Fruit fly (Drosophila melanogaster) whole organism, embryonic: ENCODE data around the gene CG31463.

Experiments
- Asciz ChIP-seq: fragments of 200-800 bp; sonication (Bioruptor generic); optimal IDR thresholded peaks from 2 replicates; lab custom pipeline; 2017; ENCODE audit warnings: missing biosample characterization, mild to moderate bottlenecking, missing genetic modification characterization, missing genetic modification reagents
- CG10209 ChIP-seq: fragments of 200-800 bp; sonication (Bioruptor generic); optimal IDR thresholded peaks from 3 replicates; lab custom pipeline; 2017; ENCODE audit warnings: missing biosample characterization, mild to moderate bottlenecking, missing genetic modification characterization, missing genetic modification reagents
- CG10959 ChIP-seq: fragments of 200-800 bp; sonication (Bioruptor generic); IDR thresholded peaks from 2 replicates; pipeline ENCODE4 v1.3.6; 2022; ENCODE audit warnings: missing biosample characterization, missing genetic modification characterization
- CG11247 ChIP-seq: fragments of 200-800 bp; sonication (Bioruptor generic); IDR thresholded peaks from 2 replicates; pipeline ENCODE4 v1.3.6; 2022; ENCODE audit warnings: missing biosample characterization, missing genetic modification characterization
- CG12236 ChIP-seq: fragments of 200-800 bp; sonication (Bioruptor generic); optimal IDR thresholded peaks from 2 replicates; lab custom pipeline; 2016; ENCODE audit warnings: missing biosample characterization, missing genetic modification characterization
- CG13287 ChIP-seq: fragments of 200-800 bp; sonication (Bioruptor generic); IDR thresholded peaks from 2 replicates; pipeline ENCODE4 v1.3.6; 2022; ENCODE audit warnings: missing biosample characterization, missing genetic modification characterization; ENCODE audit not compliant: partially characterized antibody
- CG17385 ChIP-seq: fragments of 200-800 bp; sonication (Bioruptor generic); optimal IDR thresholded peaks from 3 replicates; lab custom pipeline; 2018; ENCODE audit warnings: missing biosample characterization, mild to moderate bottlenecking, missing genetic modification characterization
- CG17802 ChIP-seq: fragments of 200-800 bp; sonication (Bioruptor generic); optimal IDR thresholded peaks from 2 replicates; lab custom pipeline; 2018; ENCODE audit warnings: missing biosample characterization, mild to moderate bottlenecking, missing genetic modification characterization, moderate library complexity
- CG18599 ChIP-seq: fragments of 200-800 bp; sonication (Bioruptor generic); optimal IDR thresholded peaks from 3 replicates; lab custom pipeline; 2017; ENCODE audit warnings: missing biosample characterization, missing genetic modification characterization, mild to moderate bottlenecking, moderate library complexity, missing genetic modification reagents
- CG2199 ChIP-seq: fragments of 200-800 bp; sonication (Bioruptor generic); IDR thresholded peaks from 3 replicates; pipeline ENCODE4 v1.3.6; 2022; ENCODE audit warnings: missing biosample characterization, missing genetic modification characterization
- CG30403 ChIP-seq: fragments of 200-800 bp; sonication (Bioruptor generic); optimal IDR thresholded peaks from 3 replicates; lab custom pipeline; 2016; ENCODE audit warnings: missing biosample characterization, missing genetic modification characterization
- CG3065 ChIP-seq: fragments of 200-800 bp; sonication (Bioruptor generic); optimal IDR thresholded peaks from 2 replicates; lab custom pipeline; 2016; ENCODE audit warnings: missing biosample characterization, missing genetic modification characterization
- CG3163 ChIP-seq: fragments of 200-800 bp; sonication (Bioruptor generic); optimal IDR thresholded peaks from 3 replicates; lab custom pipeline; 2016; ENCODE audit warnings: missing biosample characterization, missing genetic modification characterization
- CG34224 ChIP-seq: fragments of 200-800 bp; sonication (Bioruptor generic); IDR thresholded peaks from 3 replicates; pipeline ENCODE4 v1.3.6; 2022; ENCODE audit warnings: missing biosample characterization, missing genetic modification characterization; ENCODE audit not compliant: partially characterized antibody
- CG5245 ChIP-seq: fragments of 200-800 bp; sonication (Bioruptor generic); optimal IDR thresholded peaks from 3 replicates; lab custom pipeline; 2016; ENCODE audit warnings: missing biosample characterization, missing genetic modification characterization
- CG8290 ChIP-seq, 3 experiments: fragments of 200-800 bp; sonication (Bioruptor generic); optimal IDR thresholded peaks; 2 replicates each; lab custom pipeline; 2016 to 2019; ENCODE audit warnings: missing biosample characterization in 3 of 3, missing genetic modification characterization in 3 of 3, mild to moderate bottlenecking in 2 of 3, moderate library complexity in 1 of 3
- Dad ChIP-seq: fragments of 200-800 bp; sonication (Bioruptor generic); optimal IDR thresholded peaks from 3 replicates; lab custom pipeline; 2016; ENCODE audit warnings: missing biosample characterization, missing genetic modification characterization
- Dfd ChIP-seq, 2 experiments: fragments of >200 bp; optimal IDR thresholded peaks; 2 replicates each; lab custom pipeline; 2017; ENCODE audit warnings: missing biosample characterization in 2 of 2, missing genetic modification characterization in 2 of 2
- Dll ChIP-seq: fragments of 200-800 bp; sonication (Bioruptor generic); IDR thresholded peaks from 4 replicates; pipeline ENCODE4 v1.3.6; 2022; ENCODE audit warnings: missing biosample characterization, missing genetic modification characterization; ENCODE audit not compliant: partially characterized antibody
- GATAe ChIP-seq: fragments of 200-800 bp; sonication (Bioruptor generic); conservative IDR thresholded peaks from 2 replicates; pipeline ENCODE4 v1.3.6; 2022; ENCODE audit warnings: missing biosample characterization, missing genetic modification characterization
- Gsc ChIP-seq: fragments of 200-800 bp; sonication (Bioruptor generic); IDR thresholded peaks from 2 replicates; pipeline ENCODE4 v1.3.6; 2022; ENCODE audit warnings: missing biosample characterization, missing genetic modification characterization
- H15 ChIP-seq: fragments of 200-800 bp; sonication (Bioruptor generic); IDR thresholded peaks from 3 replicates; pipeline ENCODE4 v1.3.6; 2022; ENCODE audit warnings: missing biosample characterization, missing genetic modification characterization
- Lpt ChIP-seq: fragments of >200 bp; optimal IDR thresholded peaks from 2 replicates; lab custom pipeline; 2018; ENCODE audit warnings: missing biosample characterization, missing genetic modification characterization
- PHDP ChIP-seq: fragments of 200-800 bp; sonication (Bioruptor generic); optimal IDR thresholded peaks from 3 replicates; lab custom pipeline; 2018; ENCODE audit warnings: missing biosample characterization, mild to moderate bottlenecking, missing genetic modification characterization, moderate library complexity
- Ptx1 ChIP-seq: fragments of 200-800 bp; sonication (Bioruptor generic); IDR thresholded peaks from 2 replicates; pipeline ENCODE4 v1.3.6; 2022; ENCODE audit warnings: missing biosample characterization, missing genetic modification characterization
- Rfx ChIP-seq: fragments of 200-800 bp; sonication (Bioruptor generic); IDR thresholded peaks from 2 replicates; pipeline ENCODE4 v1.3.6; 2022; ENCODE audit warnings: missing biosample characterization, missing genetic modification characterization
- Spps ChIP-seq: fragments of 200-800 bp; sonication (Bioruptor generic); optimal IDR thresholded peaks from 2 replicates; lab custom pipeline; 2018; ENCODE audit warnings: missing biosample characterization, mild to moderate bottlenecking, missing genetic modification characterization
- Xbp1 ChIP-seq: fragments of 200-800 bp; sonication (Bioruptor generic); optimal IDR thresholded peaks from 3 replicates; lab custom pipeline; 2016; ENCODE audit warnings: missing biosample characterization, mild to moderate bottlenecking, missing genetic modification characterization
- ato ChIP-seq: fragments of 200-800 bp; sonication (Bioruptor generic); IDR thresholded peaks from 2 replicates; pipeline ENCODE4 v1.3.6; 2022; ENCODE audit warnings: missing biosample characterization, missing genetic modification characterization; ENCODE audit not compliant: partially characterized antibody
- bbx ChIP-seq: fragments of 200-800 bp; sonication (Bioruptor generic); IDR thresholded peaks from 2 replicates; pipeline ENCODE4 v1.3.6; 2022; ENCODE audit warnings: missing biosample characterization, missing genetic modification characterization; ENCODE audit not compliant: partially characterized antibody
- cg ChIP-seq: fragments of 200-800 bp; sonication (Bioruptor generic); optimal IDR thresholded peaks from 3 replicates; lab custom pipeline; 2019; ENCODE audit warnings: missing biosample characterization, mild to moderate bottlenecking, missing genetic modification characterization, moderate library complexity
- ci ChIP-seq: fragments of 200-800 bp; sonication (Bioruptor generic); IDR thresholded peaks from 3 replicates; pipeline ENCODE4 v1.3.6; 2022; ENCODE audit warnings: missing biosample characterization, missing genetic modification characterization
- ewg ChIP-seq: fragments of 200-800 bp; sonication (Bioruptor generic); optimal IDR thresholded peaks from 3 replicates; lab custom pipeline; 2017; ENCODE audit warnings: mild to moderate bottlenecking, missing biosample characterization, missing genetic modification reagents, missing genetic modification characterization
- grau ChIP-seq: fragments of 200-800 bp; optimal IDR thresholded peaks from 3 replicates; lab custom pipeline; 2019; ENCODE audit warnings: missing biosample characterization, mild to moderate bottlenecking, missing genetic modification characterization, moderate library complexity
- hth ChIP-seq: fragments of >200 bp; optimal IDR thresholded peaks from 2 replicates; lab custom pipeline; 2017; ENCODE audit warnings: inconsistent platforms
- pita ChIP-seq: fragments of 200-800 bp; sonication (Bioruptor generic); optimal IDR thresholded peaks from 2 replicates; lab custom pipeline; 2017; ENCODE audit warnings: missing biosample characterization, mild to moderate bottlenecking, missing genetic modification characterization
- row ChIP-seq: fragments of 200-800 bp; sonication (Bioruptor generic); IDR thresholded peaks from 3 replicates; pipeline ENCODE4 v1.3.6; 2022; ENCODE audit warnings: missing biosample characterization, missing genetic modification characterization
- sd ChIP-seq: fragments of 200-800 bp; sonication (Bioruptor generic); optimal IDR thresholded peaks from 3 replicates; lab custom pipeline; 2018; ENCODE audit warnings: missing biosample characterization, mild to moderate bottlenecking, missing genetic modification characterization, moderate library complexity
- sens ChIP-seq: fragments of 200-800 bp; sonication (Bioruptor generic); peaks from one replicate; lab custom pipeline; 2016; ENCODE audit warnings: missing biosample characterization, missing genetic modification characterization
- seq ChIP-seq: fragments of 200-800 bp; sonication (Bioruptor generic); IDR thresholded peaks from 2 replicates; pipeline ENCODE4 v1.3.6; 2022; ENCODE audit warnings: missing biosample characterization, missing genetic modification characterization
- ssp ChIP-seq: fragments of 200-800 bp; sonication (Bioruptor generic); IDR thresholded peaks from 2 replicates; pipeline ENCODE4 v1.3.6; 2022; ENCODE audit warnings: missing biosample characterization, missing genetic modification characterization
- trem ChIP-seq: fragments of 200-800 bp; optimal IDR thresholded peaks from 3 replicates; lab custom pipeline; 2019; ENCODE audit warnings: missing biosample characterization, mild to moderate bottlenecking, missing genetic modification characterization, moderate library complexity
- zen2 ChIP-seq: fragments of 200-800 bp; sonication (Bioruptor generic); IDR thresholded peaks from 3 replicates; pipeline ENCODE4 v1.3.6; 2022; ENCODE audit warnings: missing biosample characterization, missing genetic modification characterization; ENCODE audit not compliant: partially characterized antibody

Gene CG31463

DNA sequence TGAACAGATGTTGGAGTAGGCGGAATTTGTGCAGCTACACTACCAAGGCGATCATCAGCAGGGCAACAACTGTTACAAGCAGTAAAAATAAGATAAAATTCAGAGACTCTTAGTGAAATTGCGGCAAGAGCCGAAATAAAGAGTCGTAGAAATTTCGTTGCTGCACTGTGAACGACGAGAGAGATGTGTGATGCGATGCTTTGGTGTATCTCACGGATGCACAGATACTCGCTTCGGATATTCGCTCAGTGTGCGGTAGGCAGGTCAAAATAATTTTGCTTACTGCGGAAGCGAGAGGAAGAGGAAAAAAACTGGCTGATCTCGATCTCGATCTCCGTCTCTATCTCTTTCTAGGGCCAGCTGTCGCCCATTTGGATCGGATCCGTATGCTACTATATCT is 3.3 kb upstream of the CG31463 start (continued):
- TF ChIP-seq seq (no peak), row (GFP tag; lab: Robert Waterston, UW) (0 out of 3 replicates have a peak, but pooled peaks have one; percentile 28), Ptx1 (0 out of 2 replicates have a peak, but pooled peaks have one; percentile 14)

DNA sequence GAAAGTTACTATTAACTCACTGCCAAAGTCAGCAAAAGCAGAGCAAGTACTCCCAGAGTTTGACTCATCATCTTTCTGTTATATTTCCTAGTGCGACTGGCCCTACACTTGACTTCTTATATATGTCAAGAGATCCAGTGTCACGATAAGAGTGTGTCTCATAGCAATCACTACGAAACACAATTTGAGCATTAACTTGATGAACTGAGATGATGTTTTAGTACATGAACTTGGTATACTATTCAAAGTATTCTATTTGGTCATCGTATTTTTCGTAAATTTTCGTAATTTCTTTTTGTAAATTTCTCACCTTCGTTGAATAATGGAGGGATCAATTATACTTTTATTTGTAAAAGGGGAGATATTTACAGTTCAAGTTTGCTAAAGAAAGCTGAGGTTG is 1.7 kb upstream of the CG31463 start, which contains the start of gene CG11672:
TSS of gene CG11672 (minus strand) at position 101 of the 400 bp plus-strand sequence.
- TF ChIP-seq CG12236 (GFP tag; lab: Kevin White, UChicago) (no peak), Asciz (no peak), CG18599 (GFP tag; lab: Kevin White, UChicago) (no peak), zen2 (0 out of 3 replicates have a peak, but pooled peaks have one; percentile 10), trem (no peak), ssp (GFP tag; lab: Robert Waterston, UW) (no peak)

DNA sequence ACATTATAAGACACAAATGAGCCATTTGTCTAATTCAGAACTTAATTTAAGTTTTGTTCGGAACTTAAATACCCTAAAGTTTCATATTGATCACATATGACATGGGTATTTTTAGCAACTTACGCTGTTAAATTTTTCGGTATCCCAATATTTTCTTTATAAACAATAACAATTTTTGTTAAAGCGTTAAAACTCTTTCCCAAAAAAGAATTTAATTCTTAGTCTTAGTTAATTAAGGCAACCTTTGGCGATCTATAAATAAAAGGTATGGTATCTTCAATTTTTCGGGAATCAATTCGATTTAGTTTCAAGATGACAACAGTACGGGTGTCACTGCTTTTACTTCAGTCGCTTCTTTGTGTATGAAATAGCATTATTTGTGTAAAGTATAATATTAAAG is 1.2 kb upstream of the CG31463 start, which contains the start of gene CG31464:
TSS of gene CG31464 (plus strand) at position 301 of the 400 bp plus-strand sequence.
- TF ChIP-seq sens (GFP tag; lab: Kevin White, UChicago) (peak; percentile 33), ewg (GFP tag; lab: Kevin White, UChicago) (no peak)

DNA sequence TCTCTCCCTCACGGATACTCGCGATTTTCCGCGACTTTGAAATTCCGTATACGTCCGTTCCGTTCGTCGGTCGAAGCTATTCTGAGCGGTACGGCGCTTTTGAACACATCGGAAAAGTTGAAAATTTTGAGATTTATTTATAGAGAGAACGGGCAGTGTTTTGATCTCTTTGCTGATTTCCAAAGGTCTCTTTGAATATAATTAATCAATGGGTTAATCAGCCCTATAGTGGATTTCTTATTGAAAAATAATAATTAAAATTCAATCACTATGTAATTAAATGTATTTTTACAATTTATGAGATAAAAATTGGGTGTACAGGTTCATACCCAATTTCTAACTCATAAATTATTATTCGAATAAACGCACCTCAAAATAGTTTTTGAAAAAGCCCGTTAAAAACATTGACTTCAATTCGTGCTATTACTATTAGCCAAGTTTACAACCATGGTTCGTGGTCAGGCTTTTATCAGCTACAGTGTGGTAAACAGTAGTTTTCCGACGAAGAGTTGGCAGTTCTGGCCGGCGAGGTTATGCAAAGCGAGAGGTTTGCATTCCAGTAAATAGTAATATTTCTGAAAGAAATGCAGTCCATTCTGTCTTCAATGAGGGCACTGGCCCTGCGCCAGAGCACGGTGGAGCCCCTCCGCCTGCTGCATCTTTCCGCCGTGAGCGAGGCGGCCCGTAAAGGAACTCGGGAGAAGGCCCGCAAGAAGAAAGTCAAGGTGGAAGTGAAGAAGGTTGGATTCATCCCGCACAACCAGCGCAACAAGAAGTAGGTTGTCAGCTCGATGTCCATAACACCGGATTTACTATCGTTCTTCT is 9.0 kb downstream of the CG31463 start, which contains the start of the genes CG9626 and mRpL1:
TSS of gene CG9626 (minus strand) at position 51 of the 825 bp plus-strand sequence.
TSS of gene mRpL1 (plus strand) at position 513 of the 825 bp plus-strand sequence.
- no peak for TF ChIP-seq PHDP (tag; lab: Kevin White, UChicago)
- peak; percentile 60 for TF ChIP-seq CG13287 (GFP tag; lab: Robert Waterston, UW)
- peak; percentile 2 for TF ChIP-seq CG8290 (GFP tag; optimal IDR thresholded peaks at IDR 0.05; lab: Kevin White, UChicago)
- TF ChIP-seq CG8290 (tag; optimal IDR thresholded peaks at IDR 0.05; lab: Kevin White, UChicago): peak in 1 of 2 experiments; percentile 79
- peak; percentile 70; the same call in 1 of the 2 replicates for TF ChIP-seq GATAe (GFP tag; lab: Robert Waterston, UW)
- no peak for TF ChIP-seq Lpt (GFP tag; lab: Kevin White, UChicago)
- TF ChIP-seq CG11247: no peak
- TF ChIP-seq H15 (GFP tag; lab: Robert Waterston, UW): no peak
- TF ChIP-seq CG30403 (GFP tag; lab: Kevin White, UChicago): peak; percentile 12
- TF ChIP-seq CG34224 (GFP tag; lab: Robert Waterston, UW): peak; percentile 30; the same call in 1 of the 3 replicates
- no peak for TF ChIP-seq Dfd (GFP tag; optimal IDR thresholded peaks at IDR 0.05; lab: Kevin White, UChicago)
- TF ChIP-seq CG17802 (tag; lab: Kevin White, UChicago): peak; percentile 7
- TF ChIP-seq grau: peak; percentile 30
- no peak for TF ChIP-seq CG17385 (GFP tag; lab: Kevin White, UChicago)
- TF ChIP-seq CG10959 (GFP tag; lab: Robert Waterston, UW): no peak
- 0 out of 4 replicates have a peak, but pooled peaks have one; percentile 13 for TF ChIP-seq Dll (GFP tag; lab: Robert Waterston, UW)
- peak; percentile 6 for TF ChIP-seq CG3065
- no peak for TF ChIP-seq hth (lab: Kevin White, UChicago)
- no peak for TF ChIP-seq cg
- peak; percentile 70 for TF ChIP-seq ato (GFP tag; lab: Robert Waterston, UW)
- peak; percentile 28; the same call in 1 of the 3 replicates for TF ChIP-seq ci (GFP tag; lab: Robert Waterston, UW)
- TF ChIP-seq CG2199 (GFP tag; lab: Robert Waterston, UW): peak; percentile 51; the same call in 1 of the 3 replicates
- peak; percentile 87 for TF ChIP-seq sd (tag; lab: Kevin White, UChicago)
- no peak for TF ChIP-seq Gsc
- TF ChIP-seq CG5245 (GFP tag; lab: Kevin White, UChicago): no peak
- TF ChIP-seq CG10209 (GFP tag; lab: Kevin White, UChicago): no peak
- peak; percentile 34 for TF ChIP-seq Dad (GFP tag; lab: Kevin White, UChicago)
- TF ChIP-seq Spps: no peak
- TF ChIP-seq CG3163 (GFP tag; lab: Kevin White, UChicago): peak; percentile 54
- TF ChIP-seq Xbp1: peak; percentile 20
- peak; percentile 47 for TF ChIP-seq bbx (GFP tag; lab: Robert Waterston, UW)
- peak; percentile 94 for TF ChIP-seq pita (GFP tag; lab: Kevin White, UChicago)
- TF ChIP-seq Rfx (GFP tag; lab: Robert Waterston, UW): peak; percentile 32; the same call in 1 of the 2 replicates
